Worm (Caenorhabditis elegans): ENCODE measurements around the gene emb-5.

DNA sequence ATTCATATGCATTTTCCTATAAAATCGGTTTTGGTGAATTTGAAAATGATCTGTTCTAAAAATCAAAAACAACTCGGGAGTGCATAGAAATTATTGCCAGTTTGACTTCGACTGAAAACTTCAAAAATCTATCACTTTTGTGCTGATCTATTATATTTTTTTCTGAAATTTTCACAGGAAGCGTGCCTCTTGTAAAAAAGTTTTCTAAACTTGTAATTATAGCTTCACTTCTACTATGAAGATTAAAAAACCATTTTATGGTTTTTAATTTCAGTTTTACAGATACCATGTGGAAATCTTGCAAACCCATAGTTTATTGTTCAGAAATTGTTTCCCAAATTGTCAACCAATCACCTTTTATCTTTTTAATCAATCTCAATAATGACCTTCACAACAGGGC, 13.6 kb upstream of the emb-5 start, which contains the start of gene F17C8.9:
- TF ChIP-seq flt-1 (GFP tag; IDR thresholded peaks at IDR 0.05) = no peak
- no peak for TF ChIP-seq T22C8.4 (GFP tag; IDR thresholded peaks at IDR 0.05)
- no peak for TF ChIP-seq ztf-29 (GFP tag; IDR thresholded peaks at IDR 0.05)
- no peak for TF ChIP-seq ref-1 (GFP tag; conservative IDR thresholded peaks at IDR 0.05)
